Fruit fly (Drosophila melanogaster): ENCODE measurements around the gene PIG-P.

DNA sequence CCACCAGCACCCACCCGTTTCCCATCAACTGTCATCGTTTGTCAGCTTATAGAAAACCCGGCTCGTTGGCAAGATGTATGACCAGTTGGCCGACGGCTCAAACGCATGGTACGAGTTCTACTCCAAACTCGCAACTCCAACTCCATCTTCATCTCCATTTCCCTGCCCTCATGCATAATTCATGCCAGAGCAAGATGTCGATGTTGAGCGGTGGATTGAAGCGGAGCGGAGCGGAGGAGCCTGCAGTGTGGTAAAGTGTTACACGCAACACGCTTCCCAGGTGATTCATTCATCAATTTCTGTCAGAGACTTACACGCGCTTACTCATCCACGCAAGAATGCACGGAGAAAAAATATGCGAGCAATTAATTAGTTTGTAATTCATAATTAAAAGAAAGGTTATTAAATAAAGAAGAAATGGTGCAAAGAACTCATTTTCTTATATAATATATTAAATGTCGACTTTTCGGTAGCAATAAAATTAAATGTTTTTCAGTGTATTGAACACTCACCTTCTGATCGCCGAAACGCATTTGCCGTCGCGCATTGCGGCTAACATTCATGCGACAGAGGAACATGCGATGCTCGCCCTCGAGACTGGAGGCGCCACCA is 23.5 kb upstream of the PIG-P start:
- TF ChIP-seq CG8765 (GFP tag; IDR thresholded peaks at IDR 0.05) (no peak), Blimp-1 (GFP tag; optimal IDR thresholded peaks at IDR 0.05) (peak; percentile 75), Max (GFP tag; optimal IDR thresholded peaks at IDR 0.05) (no peak), CG18619 (GFP tag; optimal IDR thresholded peaks at IDR 0.05) (no peak), CG15601 (tag; optimal IDR thresholded peaks at IDR 0.05) (peak; percentile 60), kni (GFP tag; optimal IDR thresholded peaks at IDR 0.05) (peak; percentile 27), E2f1 (GFP tag; IDR thresholded peaks at IDR 0.05) (peak; percentile 30; the same call in 1 of the 2 replicates), grn (GFP tag; optimal IDR thresholded peaks at IDR 0.05) (no peak), wek (GFP tag; optimal IDR thresholded peaks at IDR 0.05) (no peak), Deaf1 (tag; optimal IDR thresholded peaks at IDR 0.05) (no peak), bbx (GFP tag; IDR thresholded peaks at IDR 0.05; ENCODE audit: partially characterized antibody) (no peak), CG14050 (GFP tag; IDR thresholded peaks at IDR 0.05) (no peak), sens-2 (GFP tag; IDR thresholded peaks at IDR 0.05) (no peak; the same call in 1 of the 2 replicates)

Data from whole organism, embryonic.